Worm (Caenorhabditis elegans) whole organism, L2 larva: ENCODE data around the gene R02D5.24.

ENCODE experiments used
- C34F6.9 ChIP-seq: fragments of 150-350 bp; optimal IDR thresholded peaks from 2 replicates; lab custom pipeline; 2014; ENCODE audit warnings: missing biosample characterization, missing genetic modification characterization
- F13H6.1 ChIP-seq: sonication (generic microtip); optimal IDR thresholded peaks from 2 replicates; lab custom pipeline; 2016; ENCODE audit warnings: missing genetic modification characterization, missing compliant biosample characterization
- Y55F3AM.14 ChIP-seq: fragments of 200-800 bp; sonication (Bioruptor generic); optimal IDR thresholded peaks from 2 replicates; lab custom pipeline; 2018; ENCODE audit warnings: mild to moderate bottlenecking, missing genetic modification characterization, missing compliant biosample characterization
- alr-1 ChIP-seq: fragments of 150-350 bp; optimal IDR thresholded peaks from 2 replicates; lab custom pipeline; 2014; ENCODE audit warnings: missing biosample characterization, missing genetic modification characterization
- ama-1 ChIP-seq: fragments of 150-350 bp; optimal IDR thresholded peaks from 2 replicates; lab custom pipeline; 2018; ENCODE audit warnings: inconsistent platforms
- ceh-16 ChIP-seq: fragments of 150-350 bp; optimal IDR thresholded peaks from 2 replicates; lab custom pipeline; 2014; ENCODE audit warnings: missing biosample characterization, missing genetic modification characterization
- ceh-82 ChIP-seq: fragments of 150-350 bp; optimal IDR thresholded peaks from 2 replicates; lab custom pipeline; 2014; ENCODE audit warnings: missing biosample characterization, missing genetic modification characterization
- crh-2 ChIP-seq: sonication (generic microtip); optimal IDR thresholded peaks from 2 replicates; lab custom pipeline; 2017; ENCODE audit warnings: missing biosample characterization, missing genetic modification characterization
- dmd-4 ChIP-seq: sonication (generic microtip); optimal IDR thresholded peaks from 2 replicates; lab custom pipeline; 2017; ENCODE audit warnings: missing biosample characterization, missing genetic modification characterization
- egl-27 ChIP-seq: sonication (generic microtip); optimal IDR thresholded peaks from 3 replicates; lab custom pipeline; 2017; ENCODE audit warnings: missing biosample characterization, missing genetic modification reagents, missing genetic modification characterization
- fos-1 ChIP-seq: fragments of 150-350 bp; optimal IDR thresholded peaks from 2 replicates; lab custom pipeline; 2014; ENCODE audit warnings: missing biosample characterization, missing genetic modification characterization
- gmeb-1 ChIP-seq: fragments of 150-350 bp; optimal IDR thresholded peaks from 2 replicates; lab custom pipeline; 2014; ENCODE audit warnings: missing biosample characterization, missing genetic modification characterization
- lin-11 ChIP-seq: fragments of 150-350 bp; sonication (generic microtip); optimal IDR thresholded peaks from 2 replicates; lab custom pipeline; 2014; ENCODE audit warnings: missing biosample characterization, missing genetic modification characterization, inconsistent platforms, mixed read lengths
- lin-13 ChIP-seq: fragments of 150-350 bp; optimal IDR thresholded peaks from 2 replicates; lab custom pipeline; 2014; ENCODE audit warnings: missing biosample characterization, missing genetic modification reagents, missing genetic modification characterization
- lin-39 ChIP-seq: fragments of 150-350 bp; optimal IDR thresholded peaks from 2 replicates; lab custom pipeline; 2014; ENCODE audit warnings: missing biosample characterization, missing genetic modification reagents, missing genetic modification characterization
- lsy-2 ChIP-seq, 2 experiments: fragments of 150-350 bp in 1 of 2; sonication (generic microtip) in 1 of 2; optimal IDR thresholded peaks; 2 replicates each; lab custom pipeline; 2014 to 2017; ENCODE audit warnings: missing biosample characterization in 2 of 2, missing genetic modification characterization in 2 of 2
- mab-5 ChIP-seq: fragments of 150-350 bp; optimal IDR thresholded peaks from 2 replicates; lab custom pipeline; 2014; ENCODE audit warnings: missing biosample characterization, missing genetic modification characterization
- mbf-1 ChIP-seq: sonication (generic microtip); optimal IDR thresholded peaks from 2 replicates; lab custom pipeline; 2017; ENCODE audit warnings: missing biosample characterization, missing genetic modification characterization
- mdl-1 ChIP-seq, 2 experiments: fragments of 150-350 bp in 1 of 2; sonication (generic microtip) in 1 of 2; optimal IDR thresholded peaks; 2 replicates each; lab custom pipeline; 2017; ENCODE audit warnings: missing biosample characterization in 2 of 2, missing genetic modification characterization in 2 of 2
- nhr-11 ChIP-seq: fragments of 150-350 bp; optimal IDR thresholded peaks from 2 replicates; lab custom pipeline; 2014; ENCODE audit warnings: missing biosample characterization, missing genetic modification characterization
- nhr-12 ChIP-seq: fragments of 150-350 bp; optimal IDR thresholded peaks from 2 replicates; lab custom pipeline; 2014; ENCODE audit warnings: missing biosample characterization, missing genetic modification characterization
- nhr-129 ChIP-seq: fragments of 150-350 bp; optimal IDR thresholded peaks from 2 replicates; lab custom pipeline; 2014; ENCODE audit warnings: missing biosample characterization, missing genetic modification characterization
- nhr-21 ChIP-seq: fragments of 150-350 bp; optimal IDR thresholded peaks from 2 replicates; lab custom pipeline; 2014; ENCODE audit warnings: missing biosample characterization, missing genetic modification characterization
- nhr-25 ChIP-seq: fragments of 150-350 bp; sonication (generic microtip); optimal IDR thresholded peaks from 3 replicates; lab custom pipeline; 2014; ENCODE audit warnings: missing biosample characterization, missing genetic modification characterization
- nhr-6 ChIP-seq: fragments of 150-350 bp; optimal IDR thresholded peaks from 2 replicates; lab custom pipeline; 2014; ENCODE audit warnings: missing biosample characterization, missing genetic modification characterization
- nhr-77 ChIP-seq: fragments of 150-350 bp; optimal IDR thresholded peaks from 2 replicates; lab custom pipeline; 2014; ENCODE audit warnings: missing biosample characterization, missing genetic modification characterization
- peb-1 ChIP-seq: fragments of 150-350 bp; optimal IDR thresholded peaks from 2 replicates; lab custom pipeline; 2014; ENCODE audit warnings: missing biosample characterization, missing genetic modification characterization
- sem-4 ChIP-seq: fragments of 150-350 bp; optimal IDR thresholded peaks from 2 replicates; lab custom pipeline; 2014; ENCODE audit warnings: missing biosample characterization, missing genetic modification reagents, missing genetic modification characterization
- skn-1 ChIP-seq: sonication (generic microtip); optimal IDR thresholded peaks from 2 replicates; lab custom pipeline; 2017; ENCODE audit warnings: missing biosample characterization, missing genetic modification characterization
- sma-3 ChIP-seq: sonication (generic microtip); optimal IDR thresholded peaks from 2 replicates; lab custom pipeline; 2016; ENCODE audit warnings: missing genetic modification reagents, missing genetic modification characterization, missing compliant biosample characterization
- snpc-4 ChIP-seq: fragments of 150-350 bp; optimal IDR thresholded peaks from 2 replicates; lab custom pipeline; 2014; ENCODE audit warnings: missing biosample characterization, missing genetic modification characterization
- unc-39 ChIP-seq: fragments of 150-350 bp; optimal IDR thresholded peaks from 2 replicates; lab custom pipeline; 2014; ENCODE audit warnings: missing biosample characterization, missing genetic modification characterization
- unc-55 ChIP-seq: fragments of 150-350 bp; sonication (generic microtip); optimal IDR thresholded peaks from 3 replicates; lab custom pipeline; 2014; ENCODE audit warnings: missing biosample characterization, missing genetic modification reagents, missing genetic modification characterization
- zag-1 ChIP-seq: fragments of 150-350 bp; optimal IDR thresholded peaks from 2 replicates; lab custom pipeline; 2014; ENCODE audit warnings: missing biosample characterization, missing genetic modification characterization
- ztf-1 ChIP-seq: fragments of 200-800 bp; sonication (Bioruptor generic); conservative IDR thresholded peaks from 2 replicates; pipeline ENCODE4 v1.3.6; 2022; ENCODE audit warnings: missing genetic modification characterization, missing compliant biosample characterization
- ztf-11 ChIP-seq: sonication (generic microtip); optimal IDR thresholded peaks from 2 replicates; lab custom pipeline; 2017; ENCODE audit warnings: missing biosample characterization, missing genetic modification characterization
- ztf-4 ChIP-seq: fragments of 150-350 bp; optimal IDR thresholded peaks from 2 replicates; lab custom pipeline; 2014; ENCODE audit warnings: missing biosample characterization, missing genetic modification characterization

Gene R02D5.24

ce11 chrV:14523105-14523504 lies 22.0 kb downstream of the R02D5.24 start, which contains the start of gene C53A5.2:
TSS of gene C53A5.2 (minus strand) at chrV:14523205.
- TF ChIP-seq mbf-1 (tag; lab: Kevin White, UChicago), result no peak

- TF ChIP-seq unc-39 (tag; lab: Kevin White, UChicago) (no peak), crh-2 (tag; lab: Kevin White, UChicago) (peak; percentile 27), skn-1 (tag; lab: Kevin White, UChicago) (peak; percentile 60), nhr-21 (tag; lab: Kevin White, UChicago) (peak; percentile 10), egl-27 (no peak), nhr-77 (tag; lab: Kevin White, UChicago) (no peak), C34F6.9 (tag; lab: Kevin White, UChicago) (peak; percentile 23), snpc-4 (tag; lab: Kevin White, UChicago) (peak; percentile 16), unc-55 (GFP tag; lab: Kevin White, UChicago) (peak; percentile 74), F13H6.1 (tag; lab: Kevin White, UChicago) (peak; percentile 34), lsy-2 (tag; optimal IDR thresholded peaks at IDR 0.05; lab: Kevin White, UChicago) (peak in 1 of 2 experiments; percentile 52), lin-13 (GFP tag; lab: Kevin White, UChicago) (peak; percentile 20), lin-11 (no peak), nhr-25 (tag; lab: Kevin White, UChicago) (peak; percentile 56), fos-1 (tag; lab: Kevin White, UChicago) (peak; percentile 35), gmeb-1 (tag; lab: Kevin White, UChicago) (peak; percentile 17), dmd-4 (tag; lab: Kevin White, UChicago) (no peak), Y55F3AM.14 (GFP tag; lab: Kevin White, UChicago) (no peak), nhr-129 (tag; lab: Kevin White, UChicago) (peak; percentile 34), sma-3 (GFP tag; lab: Kevin White, UChicago) (peak; percentile 47)
These were observed 22.8 kb downstream of the R02D5.24 start, which contains the start of gene ril-1 for ce11 chrV:14523788-14524582. TSS of gene ril-1 (minus strand) at chrV:14524129.

DNA sequence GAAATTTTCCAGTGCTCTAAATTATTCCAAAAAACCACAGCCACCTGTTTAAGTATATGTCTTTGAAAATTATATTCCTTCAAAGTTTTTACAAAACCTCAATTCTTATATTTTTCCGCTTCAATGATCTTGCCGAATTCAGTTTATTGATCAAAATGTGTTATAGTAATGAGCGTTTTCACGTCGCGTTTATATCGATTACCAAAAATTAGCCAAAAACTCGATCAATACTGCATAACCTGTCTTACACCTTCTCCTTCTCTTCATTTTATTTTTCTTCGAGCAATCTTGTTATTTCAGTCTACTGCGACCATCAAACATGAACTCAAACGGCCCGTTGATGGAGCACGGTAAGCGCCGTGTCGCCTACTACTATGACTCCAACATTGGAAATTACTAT lies 23.9 kb downstream of the R02D5.24 start, which contains the start of gene hda-1:
Gene hda-1, plus strand, starts transcription at position 301 of the 400 bp plus-strand sequence.
- TF ChIP-seq zag-1 (no peak), nhr-6 (no peak), nhr-12 (no peak), lin-11 (no peak), C34F6.9 (tag; lab: Kevin White, UChicago) (no peak), mbf-1 (tag; lab: Kevin White, UChicago) (no peak), ztf-1 (GFP tag; lab: Robert Waterston, UW) (no peak), fos-1 (tag; lab: Kevin White, UChicago) (no peak)

ce11 chrV:14527210-14527609 lies 26.1 kb downstream of the R02D5.24 start:
- no peak for TF ChIP-seq skn-1 (tag; lab: Kevin White, UChicago)
- no peak for TF ChIP-seq mab-5
- TF ChIP-seq fos-1 (tag; lab: Kevin White, UChicago), result no peak
- no peak for TF ChIP-seq dmd-4 (tag; lab: Kevin White, UChicago)
- no peak for TF ChIP-seq snpc-4 (tag; lab: Kevin White, UChicago)
- TF ChIP-seq lsy-2 (tag; optimal IDR thresholded peaks at IDR 0.05; lab: Kevin White, UChicago), result no peak
- TF ChIP-seq ceh-82 (tag; lab: Kevin White, UChicago), result no peak
- no peak for TF ChIP-seq peb-1 (tag; lab: Kevin White, UChicago)
- TF ChIP-seq nhr-11 (tag; lab: Kevin White, UChicago), result no peak
- no peak for TF ChIP-seq ama-1

DNA sequence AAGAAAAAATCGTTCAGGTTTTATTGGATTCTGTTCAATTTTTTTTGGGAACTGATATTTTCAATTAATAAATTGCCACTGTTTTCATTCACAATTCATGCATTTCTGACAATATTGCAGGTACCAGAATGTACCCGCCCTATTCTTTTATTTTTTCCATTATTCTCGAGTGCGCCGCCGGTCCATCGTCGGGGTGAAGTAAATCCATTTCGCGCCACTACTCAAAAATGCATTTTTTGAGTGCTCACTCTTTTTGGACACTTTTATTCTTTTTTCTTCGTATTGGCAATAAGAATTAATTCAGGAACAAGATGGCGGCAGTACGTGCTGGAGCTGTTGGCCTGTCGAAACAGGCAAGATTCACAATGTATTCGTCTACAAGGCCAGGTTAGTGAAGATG lies 29.7 kb downstream of the R02D5.24 start, which contains the start of gene kcnl-4:
Gene kcnl-4, plus strand, starts transcription at position 301 of the 400 bp plus-strand sequence.
- TF ChIP-seq sem-4 (tag; lab: Kevin White, UChicago) (no peak), lsy-2 (tag; optimal IDR thresholded peaks at IDR 0.05; lab: Kevin White, UChicago) (no peak), unc-55 (GFP tag; lab: Kevin White, UChicago) (no peak), lin-11 (no peak), ceh-16 (tag; lab: Kevin White, UChicago) (no peak), ztf-4 (tag; lab: Kevin White, UChicago) (no peak), C34F6.9 (tag; lab: Kevin White, UChicago) (no peak), nhr-12 (no peak), ztf-11 (no peak), nhr-21 (tag; lab: Kevin White, UChicago) (no peak), ceh-82 (tag; lab: Kevin White, UChicago) (no peak), fos-1 (tag; lab: Kevin White, UChicago) (no peak), mdl-1 (tag; optimal IDR thresholded peaks at IDR 0.05; lab: Kevin White, UChicago) (no peak), gmeb-1 (tag; lab: Kevin White, UChicago) (no peak), alr-1 (tag; lab: Kevin White, UChicago) (no peak), mab-5 (no peak), zag-1 (no peak), F13H6.1 (tag; lab: Kevin White, UChicago) (no peak), nhr-6 (no peak), lin-39 (tag; lab: Kevin White, UChicago) (no peak)
